Worm (Caenorhabditis elegans): Measurements from ENCODE around the gene fipr-17.

ce11 chrIII:11039250-11039649 lies 31.8 kb upstream of the fipr-17 start:
- peak; percentile 30 for TF ChIP-seq nfya-1 (tag; optimal IDR thresholded peaks at IDR 0.05)
- TF ChIP-seq K09A11.1 (tag; optimal IDR thresholded peaks at IDR 0.05; ENCODE audit: insufficient read depth): no peak
- no peak for TF ChIP-seq nhr-11 (tag; optimal IDR thresholded peaks at IDR 0.05)
- no peak for TF ChIP-seq ahr-1 (tag; optimal IDR thresholded peaks at IDR 0.05)
- no peak for TF ChIP-seq pqm-1 (tag; optimal IDR thresholded peaks at IDR 0.05)
- TF ChIP-seq dmd-4 (tag; optimal IDR thresholded peaks at IDR 0.05; ENCODE audit: borderline replicate concordance): no peak
- no peak for TF ChIP-seq elt-2 (tag; optimal IDR thresholded peaks at IDR 0.05)
- TF ChIP-seq unc-55 (GFP tag; optimal IDR thresholded peaks at IDR 0.05): no peak
- no peak for TF ChIP-seq ceh-19 (GFP tag; optimal IDR thresholded peaks at IDR 0.05)
- no peak for TF ChIP-seq pha-4 (tag; optimal IDR thresholded peaks at IDR 0.05)
- no peak for TF ChIP-seq tbx-7 (tag; optimal IDR thresholded peaks at IDR 0.05)
- no peak for TF ChIP-seq eyg-1 (tag; optimal IDR thresholded peaks at IDR 0.05)
- TF ChIP-seq ceh-9 (tag; optimal IDR thresholded peaks at IDR 0.05): no peak

All from whole organism, late embryonic.